Fruit fly (Drosophila melanogaster) whole organism, embryonic: ENCODE results near the gene Syp.

ENCODE experiments used
- Adf1 ChIP-seq: fragments of 200-800 bp; sonication (Bioruptor generic); IDR thresholded peaks from 2 replicates; pipeline ENCODE4 v1.3.6; 2022; ENCODE audit warnings: missing biosample characterization, missing genetic modification characterization
- Bgb ChIP-seq: fragments of 200-800 bp; sonication (Bioruptor generic); IDR thresholded peaks from 2 replicates; pipeline ENCODE4 v1.3.6; 2022; ENCODE audit warnings: missing biosample characterization, missing genetic modification characterization; ENCODE audit not compliant: partially characterized antibody
- CG10321 ChIP-seq: fragments of 200-800 bp; sonication (Bioruptor generic); IDR thresholded peaks from 2 replicates; pipeline ENCODE4 v1.3.6; 2022; ENCODE audit warnings: missing biosample characterization, missing genetic modification characterization
- CG10366 ChIP-seq: fragments of 200-800 bp; sonication (Bioruptor generic); IDR thresholded peaks from 2 replicates; pipeline ENCODE4 v1.3.6; 2022; ENCODE audit warnings: missing biosample characterization, missing genetic modification characterization
- CG12769 ChIP-seq: fragments of 200-800 bp; sonication (Bioruptor generic); optimal IDR thresholded peaks from 2 replicates; lab custom pipeline; 2019; ENCODE audit warnings: missing biosample characterization, mild to moderate bottlenecking, missing genetic modification characterization, moderate library complexity
- CG14441 ChIP-seq: fragments of 200-800 bp; sonication (Bioruptor generic); IDR thresholded peaks from 2 replicates; pipeline ENCODE4 v1.3.6; 2022; ENCODE audit warnings: missing biosample characterization, missing genetic modification characterization
- CG16813 ChIP-seq: fragments of 200-800 bp; sonication (Bioruptor generic); IDR thresholded peaks from 3 replicates; pipeline ENCODE4 v1.3.6; 2022; ENCODE audit warnings: missing biosample characterization, missing genetic modification characterization; ENCODE audit not compliant: partially characterized antibody
- CG32532 ChIP-seq: fragments of 200-800 bp; sonication (Bioruptor generic); IDR thresholded peaks from 2 replicates; pipeline ENCODE4 v1.3.6; 2022; ENCODE audit warnings: missing biosample characterization, missing genetic modification characterization
- CG34376 ChIP-seq: fragments of 200-800 bp; sonication (Bioruptor generic); optimal IDR thresholded peaks from 2 replicates; lab custom pipeline; 2018; ENCODE audit warnings: missing biosample characterization, mild to moderate bottlenecking, missing genetic modification characterization
- CG7987 ChIP-seq: fragments of 200-800 bp; sonication (Bioruptor generic); optimal IDR thresholded peaks from 2 replicates; lab custom pipeline; 2018; ENCODE audit warnings: missing biosample characterization, mild to moderate bottlenecking, missing genetic modification characterization, moderate library complexity
- CG8290 ChIP-seq, 3 experiments: fragments of 200-800 bp; sonication (Bioruptor generic); optimal IDR thresholded peaks; 2 replicates each; lab custom pipeline; 2016 to 2019; ENCODE audit warnings: missing biosample characterization in 3 of 3, missing genetic modification characterization in 3 of 3, mild to moderate bottlenecking in 2 of 3, moderate library complexity in 1 of 3
- CG9932 ChIP-seq: fragments of 200-800 bp; sonication (Bioruptor generic); IDR thresholded peaks from 2 replicates; pipeline ENCODE4 v1.3.6; 2022; ENCODE audit warnings: missing biosample characterization, missing genetic modification characterization
- Deaf1 ChIP-seq: fragments of 200-800 bp; optimal IDR thresholded peaks from 3 replicates; lab custom pipeline; 2019; ENCODE audit warnings: missing biosample characterization, mild to moderate bottlenecking, missing genetic modification characterization, moderate library complexity
- Eip74EF ChIP-seq, 2 experiments: fragments of 200-800 bp in 1 of 2; fragments of >200 bp in 1 of 2; sonication (Bioruptor generic) in 1 of 2; optimal IDR thresholded peaks; 2 replicates each; lab custom pipeline; 2017 to 2019; ENCODE audit warnings: missing biosample characterization in 2 of 2, missing genetic modification characterization in 2 of 2, mild to moderate bottlenecking in 1 of 2, moderate library complexity in 1 of 2
- Fer1 ChIP-seq: fragments of 200-800 bp; sonication (Bioruptor generic); optimal IDR thresholded peaks from 2 replicates; lab custom pipeline; 2017; ENCODE audit warnings: missing biosample characterization, mild to moderate bottlenecking, missing genetic modification characterization
- GATAe ChIP-seq: fragments of 200-800 bp; sonication (Bioruptor generic); conservative IDR thresholded peaks from 2 replicates; pipeline ENCODE4 v1.3.6; 2022; ENCODE audit warnings: missing biosample characterization, missing genetic modification characterization
- Gsc ChIP-seq: fragments of 200-800 bp; sonication (Bioruptor generic); IDR thresholded peaks from 2 replicates; pipeline ENCODE4 v1.3.6; 2022; ENCODE audit warnings: missing biosample characterization, missing genetic modification characterization
- Hmx ChIP-seq: fragments of 200-800 bp; sonication (Bioruptor generic); optimal IDR thresholded peaks from 2 replicates; lab custom pipeline; 2016; ENCODE audit warnings: missing biosample characterization, missing genetic modification characterization
- Med ChIP-seq: fragments of 200-800 bp; sonication (Bioruptor generic); peaks from one replicate; lab custom pipeline; 2016; ENCODE audit warnings: missing biosample characterization, missing genetic modification characterization, mild to moderate bottlenecking, inconsistent platforms, moderate library complexity
- Myb ChIP-seq: fragments of 200-800 bp; sonication (Bioruptor generic); optimal IDR thresholded peaks from 2 replicates; lab custom pipeline; 2016; ENCODE audit warnings: missing biosample characterization, missing genetic modification characterization
- NFAT ChIP-seq: fragments of 200-800 bp; sonication (Bioruptor generic); IDR thresholded peaks from 2 replicates; pipeline ENCODE4 v1.3.6; 2022; ENCODE audit warnings: missing biosample characterization, missing genetic modification characterization
- Nf-YA ChIP-seq: fragments of 200-800 bp; sonication (Bioruptor generic); IDR thresholded peaks from 2 replicates; pipeline ENCODE4 v1.3.6; 2022; ENCODE audit warnings: missing biosample characterization, missing genetic modification characterization
- Pdp1 ChIP-seq, 2 experiments: fragments of 200-800 bp; sonication (Bioruptor generic); optimal IDR thresholded peaks; 3 replicates each; lab custom pipeline; 2016; ENCODE audit warnings: missing biosample characterization in 2 of 2, missing genetic modification characterization in 2 of 2, mild to moderate bottlenecking in 1 of 2, moderate library complexity in 1 of 2
- Rfx ChIP-seq: fragments of 200-800 bp; sonication (Bioruptor generic); IDR thresholded peaks from 2 replicates; pipeline ENCODE4 v1.3.6; 2022; ENCODE audit warnings: missing biosample characterization, missing genetic modification characterization
- Scr ChIP-seq: fragments of 200-800 bp; sonication (Bioruptor generic); IDR thresholded peaks from 2 replicates; pipeline ENCODE4 v1.3.6; 2022; ENCODE audit warnings: missing biosample characterization, missing genetic modification characterization; ENCODE audit not compliant: partially characterized antibody
- abd-A ChIP-seq: fragments of 200-800 bp; sonication (Bioruptor generic); optimal IDR thresholded peaks from 3 replicates; lab custom pipeline; 2019; ENCODE audit warnings: missing biosample characterization, mild to moderate bottlenecking, missing genetic modification characterization, moderate library complexity
- cad ChIP-seq: fragments of >200 bp; optimal IDR thresholded peaks from 2 replicates; lab custom pipeline; 2017; ENCODE audit warnings: missing biosample characterization, missing genetic modification characterization
- cg ChIP-seq: fragments of 200-800 bp; sonication (Bioruptor generic); optimal IDR thresholded peaks from 3 replicates; lab custom pipeline; 2019; ENCODE audit warnings: missing biosample characterization, mild to moderate bottlenecking, missing genetic modification characterization, moderate library complexity
- crol ChIP-seq: fragments of 200-800 bp; sonication (Bioruptor generic); IDR thresholded peaks from 2 replicates; pipeline ENCODE4 v1.3.6; 2022; ENCODE audit warnings: missing biosample characterization, missing genetic modification characterization
- cwo ChIP-seq: fragments of 200-800 bp; sonication (Bioruptor generic); optimal IDR thresholded peaks from 3 replicates; lab custom pipeline; 2017; ENCODE audit warnings: missing biosample characterization, missing genetic modification characterization, mild to moderate bottlenecking, moderate library complexity, missing genetic modification reagents
- da ChIP-seq: fragments of 200-800 bp; sonication (Bioruptor generic); optimal IDR thresholded peaks from 2 replicates; lab custom pipeline; 2016; ENCODE audit warnings: missing biosample characterization, missing genetic modification characterization
- exex ChIP-seq: fragments of 200-800 bp; sonication (Bioruptor generic); optimal IDR thresholded peaks from 4 replicates; lab custom pipeline; 2018; ENCODE audit warnings: missing biosample characterization, mild to moderate bottlenecking, missing genetic modification characterization, moderate library complexity
- fd96Cb ChIP-seq: fragments of 200-800 bp; sonication (Bioruptor generic); optimal IDR thresholded peaks from 2 replicates; lab custom pipeline; 2018; ENCODE audit warnings: missing biosample characterization, mild to moderate bottlenecking, missing genetic modification characterization, moderate library complexity
- grn ChIP-seq: fragments of 200-800 bp; sonication (Bioruptor generic); optimal IDR thresholded peaks from 3 replicates; lab custom pipeline; 2017; ENCODE audit warnings: missing biosample characterization, missing genetic modification characterization
- jumu ChIP-seq: fragments of 200-800 bp; sonication (Bioruptor generic); optimal IDR thresholded peaks from 3 replicates; lab custom pipeline; 2016; ENCODE audit warnings: missing biosample characterization, missing genetic modification characterization
- lov ChIP-seq, 2 experiments: fragments of 200-800 bp in 1 of 2; fragments of >200 bp in 1 of 2; sonication (Bioruptor generic) in 1 of 2; IDR thresholded peaks in 1 of 2; optimal IDR thresholded peaks in 1 of 2; 2 replicates in 1 of 2; 3 replicates in 1 of 2; pipeline versions ENCODE4 v1.3.6 to Lab custom; 2017 to 2022; ENCODE audit warnings: missing biosample characterization in 1 of 2, missing genetic modification characterization in 1 of 2
- mam ChIP-seq: fragments of 200-800 bp; sonication (Bioruptor generic); optimal IDR thresholded peaks from 3 replicates; lab custom pipeline; 2016; ENCODE audit warnings: missing biosample characterization, missing genetic modification characterization
- otp ChIP-seq: fragments of 200-800 bp; sonication (Bioruptor generic); IDR thresholded peaks from 3 replicates; pipeline ENCODE4, ENCODE4 v1.3.6; 2022; ENCODE audit warnings: missing biosample characterization, missing genetic modification characterization
- pzg ChIP-seq: fragments of 200-800 bp; sonication (Bioruptor generic); optimal IDR thresholded peaks from 3 replicates; lab custom pipeline; 2018; ENCODE audit warnings: missing biosample characterization, mild to moderate bottlenecking, missing genetic modification characterization, moderate library complexity
- rib ChIP-seq: fragments of 200-800 bp; sonication (Bioruptor generic); IDR thresholded peaks from 2 replicates; pipeline ENCODE4 v1.3.6; 2022; ENCODE audit warnings: missing biosample characterization, missing genetic modification characterization
- scrt ChIP-seq: fragments of 200-800 bp; sonication (Bioruptor generic); optimal IDR thresholded peaks from 2 replicates; lab custom pipeline; 2018; ENCODE audit warnings: missing biosample characterization, mild to moderate bottlenecking, missing genetic modification characterization, moderate library complexity
- sens ChIP-seq: fragments of 200-800 bp; sonication (Bioruptor generic); peaks from one replicate; lab custom pipeline; 2016; ENCODE audit warnings: missing biosample characterization, missing genetic modification characterization
- slbo ChIP-seq: fragments of 200-800 bp; sonication (Bioruptor generic); IDR thresholded peaks from 2 replicates; pipeline ENCODE4 v1.3.6; 2022; ENCODE audit warnings: missing biosample characterization, missing genetic modification characterization
- stc ChIP-seq: fragments of 200-800 bp; sonication (Bioruptor generic); IDR thresholded peaks from 2 replicates; pipeline ENCODE4 v1.3.6; 2022; ENCODE audit warnings: missing biosample characterization, missing genetic modification characterization
- stwl ChIP-seq: fragments of 200-800 bp; sonication (Bioruptor generic); optimal IDR thresholded peaks from 3 replicates; lab custom pipeline; 2018; ENCODE audit warnings: missing biosample characterization, mild to moderate bottlenecking, missing genetic modification characterization, moderate library complexity
- tna ChIP-seq: fragments of 200-800 bp; sonication (Bioruptor generic); IDR thresholded peaks from 2 replicates; pipeline ENCODE4 v1.3.6; 2022; ENCODE audit warnings: missing biosample characterization, missing genetic modification characterization; ENCODE audit not compliant: partially characterized antibody

The Syp gene

dm6 chr3R:20828520-20829415, 72.2 kb downstream of the Syp start (continued):
- peak; percentile 85 for TF ChIP-seq CG10321 (GFP tag; lab: Robert Waterston, UW)
- TF ChIP-seq fd96Cb (tag; lab: Kevin White, UChicago) = no peak
- TF ChIP-seq CG32532 (GFP tag; lab: Robert Waterston, UW) = peak; percentile 5; the same call in 1 of the 2 replicates
- peak; percentile 43; the same call in 1 of the 2 replicates for TF ChIP-seq GATAe (GFP tag; lab: Robert Waterston, UW)
- no peak for TF ChIP-seq CG8290 (GFP tag; optimal IDR thresholded peaks at IDR 0.05; lab: Kevin White, UChicago)
- TF ChIP-seq CG8290 (tag; optimal IDR thresholded peaks at IDR 0.05; lab: Kevin White, UChicago) = peak in 1 of 2 experiments; percentile 53
- peak; percentile 65 for TF ChIP-seq exex (tag; lab: Kevin White, UChicago)
- TF ChIP-seq grn = peak; percentile 83
- peak; percentile 72 for TF ChIP-seq Adf1
- 0 out of 2 replicates have a peak, but pooled peaks have one; percentile 29 for TF ChIP-seq tna (GFP tag; lab: Robert Waterston, UW)
- 0 out of 2 replicates have a peak, but pooled peaks have one; percentile 36 for TF ChIP-seq CG14441
- TF ChIP-seq Myb = peak; percentile 29
- TF ChIP-seq Nf-YA (GFP tag; lab: Robert Waterston, UW) = no peak
- peak; percentile 61 for TF ChIP-seq sens
- TF ChIP-seq crol (GFP tag; lab: Robert Waterston, UW) = peak; percentile 70
- no peak for TF ChIP-seq Hmx
- TF ChIP-seq CG16813 (GFP tag; lab: Robert Waterston, UW) = no peak
- TF ChIP-seq jumu = no peak
- peak; percentile 78 for TF ChIP-seq CG12769
- TF ChIP-seq Deaf1 = peak; percentile 18
- TF ChIP-seq rib (GFP tag; lab: Robert Waterston, UW) = peak; percentile 64
- no peak for TF ChIP-seq lov (optimal IDR thresholded peaks at IDR 0.05; lab: Kevin White, UChicago)
- 0 out of 3 replicates have a peak, but pooled peaks have one; percentile 35 for TF ChIP-seq lov (GFP tag; IDR thresholded peaks at IDR 0.05; lab: Robert Waterston, UW)
- TF ChIP-seq otp (GFP tag; lab: Robert Waterston, UW) = 0 out of 3 replicates have a peak, but pooled peaks have one; percentile 27
- TF ChIP-seq Med (GFP tag; lab: Kevin White, UChicago) = peak; percentile 88
- peak; percentile 39 for TF ChIP-seq cg (GFP tag; lab: Kevin White, UChicago)
- TF ChIP-seq pzg (GFP tag; lab: Kevin White, UChicago) = peak; percentile 4
- TF ChIP-seq Bgb (GFP tag; lab: Robert Waterston, UW) = peak; percentile 56; the same call in 1 of the 2 replicates
- TF ChIP-seq cwo (GFP tag; lab: Kevin White, UChicago) = peak; percentile 47
- TF ChIP-seq NFAT (GFP tag; lab: Robert Waterston, UW) = peak; percentile 60
- 0 out of 2 replicates have a peak, but pooled peaks have one; percentile 20 for TF ChIP-seq Scr (GFP tag; lab: Robert Waterston, UW)
- peak; percentile 21 for TF ChIP-seq da (GFP tag; lab: Kevin White, UChicago)
- TF ChIP-seq abd-A = peak; percentile 67
- 0 out of 2 replicates have a peak, but pooled peaks have one; percentile 10 for TF ChIP-seq stc (GFP tag; lab: Robert Waterston, UW)
- TF ChIP-seq Eip74EF (GFP tag; optimal IDR thresholded peaks at IDR 0.05; lab: Kevin White, UChicago) = peak in 1 of 2 experiments; percentile 18
- TF ChIP-seq CG7987 (GFP tag; lab: Kevin White, UChicago) = peak; percentile 15
- peak; percentile 33 for TF ChIP-seq CG10366 (GFP tag; lab: Robert Waterston, UW)
- TF ChIP-seq cad (GFP tag; lab: Kevin White, UChicago) = peak; percentile 4
- TF ChIP-seq Gsc = no peak
- peak; percentile 87 for TF ChIP-seq scrt (GFP tag; lab: Kevin White, UChicago)
- peak; percentile 58 for TF ChIP-seq Rfx
- peak; percentile 3 for TF ChIP-seq stwl
- peak; percentile 34; the same call in 1 of the 2 replicates for TF ChIP-seq CG9932 (GFP tag; lab: Robert Waterston, UW)
- TF ChIP-seq Pdp1 (GFP tag; optimal IDR thresholded peaks at IDR 0.05; lab: Kevin White, UChicago) = peak in 1 of 2 experiments; percentile 99
- peak; percentile 24 for TF ChIP-seq mam
- peak; percentile 6 for TF ChIP-seq Fer1 (GFP tag; lab: Kevin White, UChicago)
- TF ChIP-seq CG34376 (GFP tag; lab: Kevin White, UChicago) = peak; percentile 83
- peak; percentile 43 for TF ChIP-seq slbo (GFP tag; lab: Robert Waterston, UW)
